Fruit fly (Drosophila melanogaster) whole organism, embryonic: ENCODE results near the gene Cbp20.

Experiments
- Abd-B ChIP-seq: fragments of 200-800 bp; sonication (Bioruptor generic); optimal IDR thresholded peaks from 2 replicates; lab custom pipeline; 2018; ENCODE audit warnings: missing biosample characterization, mild to moderate bottlenecking, missing genetic modification characterization, moderate library complexity
- Ada2b ChIP-seq: fragments of 200-800 bp; sonication (Bioruptor generic); IDR thresholded peaks from 2 replicates; pipeline ENCODE4 v1.3.6; 2022; ENCODE audit warnings: missing biosample characterization, missing genetic modification characterization
- Antp ChIP-seq: fragments of 200-800 bp; sonication (Bioruptor generic); optimal IDR thresholded peaks from 3 replicates; lab custom pipeline; 2016; ENCODE audit warnings: missing biosample characterization, missing genetic modification characterization
- Bteb2 ChIP-seq: fragments of 200-800 bp; sonication (Bioruptor generic); optimal IDR thresholded peaks from 2 replicates; lab custom pipeline; 2016; ENCODE audit warnings: missing biosample characterization, missing genetic modification characterization
- CG10543 ChIP-seq: fragments of 200-800 bp; sonication (Bioruptor generic); optimal IDR thresholded peaks from 3 replicates; lab custom pipeline; 2017; ENCODE audit warnings: missing biosample characterization, mild to moderate bottlenecking, missing genetic modification characterization, moderate library complexity
- CG11456 ChIP-seq: fragments of 200-800 bp; sonication (Bioruptor generic); IDR thresholded peaks from 3 replicates; pipeline ENCODE4 v1.3.6; 2022; ENCODE audit warnings: missing biosample characterization, missing genetic modification characterization
- CG11504 ChIP-seq: fragments of 200-800 bp; sonication (Bioruptor generic); optimal IDR thresholded peaks from 3 replicates; lab custom pipeline; 2019; ENCODE audit warnings: missing biosample characterization, mild to moderate bottlenecking, missing genetic modification characterization, moderate library complexity
- CG11560 ChIP-seq: fragments of 200-800 bp; sonication (Bioruptor generic); IDR thresholded peaks from 3 replicates; pipeline ENCODE4 v1.3.6; 2022; ENCODE audit warnings: missing biosample characterization, missing genetic modification characterization
- CG12299 ChIP-seq: fragments of 200-800 bp; sonication (Bioruptor generic); optimal IDR thresholded peaks from 2 replicates; lab custom pipeline; 2018; ENCODE audit warnings: missing biosample characterization, mild to moderate bottlenecking, missing genetic modification characterization
- CG15011 ChIP-seq: fragments of 200-800 bp; sonication (Bioruptor generic); optimal IDR thresholded peaks from 3 replicates; lab custom pipeline; 2018; ENCODE audit warnings: missing biosample characterization, mild to moderate bottlenecking, missing genetic modification characterization
- CG15514 ChIP-seq: fragments of 200-800 bp; sonication (Bioruptor generic); optimal IDR thresholded peaks from 3 replicates; lab custom pipeline; 2017; ENCODE audit warnings: missing biosample characterization, missing genetic modification characterization, mild to moderate bottlenecking, moderate library complexity, missing genetic modification reagents
- CG15601 ChIP-seq: fragments of 200-800 bp; sonication (Bioruptor generic); optimal IDR thresholded peaks from 3 replicates; lab custom pipeline; 2019; ENCODE audit warnings: missing biosample characterization, mild to moderate bottlenecking, missing genetic modification characterization, moderate library complexity
- CG1603 ChIP-seq: fragments of 200-800 bp; sonication (Bioruptor generic); optimal IDR thresholded peaks from 2 replicates; lab custom pipeline; 2019; ENCODE audit warnings: missing biosample characterization, mild to moderate bottlenecking, missing genetic modification characterization, moderate library complexity
- CG17361 ChIP-seq: fragments of 200-800 bp; sonication (Bioruptor generic); IDR thresholded peaks from 3 replicates; pipeline ENCODE4 v1.3.6; 2022; ENCODE audit warnings: missing biosample characterization, missing genetic modification characterization
- CG17385 ChIP-seq: fragments of 200-800 bp; sonication (Bioruptor generic); optimal IDR thresholded peaks from 3 replicates; lab custom pipeline; 2018; ENCODE audit warnings: missing biosample characterization, mild to moderate bottlenecking, missing genetic modification characterization
- CG18476 ChIP-seq: fragments of 200-800 bp; sonication (Bioruptor generic); optimal IDR thresholded peaks from 2 replicates; lab custom pipeline; 2016; ENCODE audit warnings: missing biosample characterization, mild to moderate bottlenecking, missing genetic modification characterization
- CG2116 ChIP-seq: fragments of 200-800 bp; sonication (Bioruptor generic); optimal IDR thresholded peaks from 3 replicates; lab custom pipeline; 2018; ENCODE audit warnings: missing biosample characterization, mild to moderate bottlenecking, missing genetic modification characterization
- CG2129 ChIP-seq: fragments of 200-800 bp; sonication (Bioruptor generic); IDR thresholded peaks from 2 replicates; pipeline ENCODE4 v1.3.6; 2022; ENCODE audit warnings: missing biosample characterization, missing genetic modification characterization; ENCODE audit not compliant: partially characterized antibody
- CG3163 ChIP-seq: fragments of 200-800 bp; sonication (Bioruptor generic); optimal IDR thresholded peaks from 3 replicates; lab custom pipeline; 2016; ENCODE audit warnings: missing biosample characterization, missing genetic modification characterization
- CG33557 ChIP-seq: fragments of 200-800 bp; sonication (Bioruptor generic); optimal IDR thresholded peaks from 2 replicates; lab custom pipeline; 2019; ENCODE audit warnings: missing biosample characterization, mild to moderate bottlenecking, missing genetic modification characterization, moderate library complexity
- CG4282 ChIP-seq: fragments of 200-800 bp; sonication (Bioruptor generic); optimal IDR thresholded peaks from 2 replicates; lab custom pipeline; 2016; ENCODE audit warnings: missing biosample characterization, missing genetic modification characterization
- CG4707 ChIP-seq: fragments of 200-800 bp; sonication (Bioruptor generic); optimal IDR thresholded peaks from 2 replicates; lab custom pipeline; 2018; ENCODE audit warnings: missing biosample characterization, mild to moderate bottlenecking, missing genetic modification characterization, moderate library complexity
- CG6765 ChIP-seq: fragments of 200-800 bp; sonication (Bioruptor generic); optimal IDR thresholded peaks from 3 replicates; lab custom pipeline; 2017; ENCODE audit warnings: missing biosample characterization, mild to moderate bottlenecking, missing genetic modification characterization
- CG8388 ChIP-seq: fragments of 200-800 bp; sonication (Bioruptor generic); optimal IDR thresholded peaks from 2 replicates; lab custom pipeline; 2019; ENCODE audit warnings: missing biosample characterization, mild to moderate bottlenecking, missing genetic modification characterization, moderate library complexity
- CG8478 ChIP-seq: fragments of >200 bp; optimal IDR thresholded peaks from 2 replicates; lab custom pipeline; 2018
- CG9817 ChIP-seq: fragments of 200-800 bp; sonication (Bioruptor generic); optimal IDR thresholded peaks from 2 replicates; lab custom pipeline; 2018; ENCODE audit warnings: missing biosample characterization, mild to moderate bottlenecking, missing genetic modification characterization, moderate library complexity
- Chrac-16 ChIP-seq: fragments of 200-800 bp; sonication (Bioruptor generic); optimal IDR thresholded peaks from 3 replicates; lab custom pipeline; 2016; ENCODE audit warnings: missing biosample characterization, missing genetic modification characterization
- Dref ChIP-seq: fragments of 200-800 bp; sonication (Bioruptor generic); IDR thresholded peaks from 2 replicates; pipeline ENCODE4 v1.3.6; 2022; ENCODE audit warnings: missing biosample characterization, missing genetic modification characterization
- Elba2 ChIP-seq: fragments of 200-800 bp; sonication (Bioruptor generic); optimal IDR thresholded peaks from 3 replicates; lab custom pipeline; 2016; ENCODE audit warnings: missing biosample characterization, missing genetic modification characterization
- Gug ChIP-seq: fragments of 200-800 bp; sonication (Bioruptor generic); IDR thresholded peaks from 4 replicates; pipeline ENCODE4 v1.3.6; 2022; ENCODE audit warnings: missing biosample characterization, missing genetic modification characterization
- H15 ChIP-seq: fragments of 200-800 bp; sonication (Bioruptor generic); IDR thresholded peaks from 3 replicates; pipeline ENCODE4 v1.3.6; 2022; ENCODE audit warnings: missing biosample characterization, missing genetic modification characterization
- HLH3B ChIP-seq: fragments of 200-800 bp; sonication (Bioruptor generic); IDR thresholded peaks from 2 replicates; pipeline ENCODE4 v1.3.6; 2022; ENCODE audit warnings: missing biosample characterization, missing genetic modification characterization
- HmgZ ChIP-seq: fragments of 200-800 bp; sonication (Bioruptor generic); optimal IDR thresholded peaks from 2 replicates; lab custom pipeline; 2018; ENCODE audit warnings: missing biosample characterization, mild to moderate bottlenecking, missing genetic modification characterization
- Hr39 ChIP-seq: fragments of >200 bp; optimal IDR thresholded peaks from 2 replicates; lab custom pipeline; 2017
- Lim3 ChIP-seq: fragments of 200-800 bp; sonication (Bioruptor generic); IDR thresholded peaks from 2 replicates; pipeline ENCODE4 v1.3.6; 2022; ENCODE audit warnings: missing biosample characterization, missing genetic modification characterization
- Med ChIP-seq: fragments of 200-800 bp; sonication (Bioruptor generic); peaks from one replicate; lab custom pipeline; 2016; ENCODE audit warnings: missing biosample characterization, missing genetic modification characterization, mild to moderate bottlenecking, inconsistent platforms, moderate library complexity
- NFAT ChIP-seq: fragments of 200-800 bp; sonication (Bioruptor generic); IDR thresholded peaks from 2 replicates; pipeline ENCODE4 v1.3.6; 2022; ENCODE audit warnings: missing biosample characterization, missing genetic modification characterization
- Xrp1 ChIP-seq: fragments of 200-800 bp; sonication (Bioruptor generic); IDR thresholded peaks from 2 replicates; pipeline ENCODE4 v1.3.6; 2022; ENCODE audit warnings: missing biosample characterization, missing genetic modification characterization
- aop ChIP-seq: fragments of 200-800 bp; sonication (Bioruptor generic); IDR thresholded peaks from 2 replicates; pipeline ENCODE4 v1.3.6; 2022; ENCODE audit warnings: missing biosample characterization, missing genetic modification characterization
- ase ChIP-seq: fragments of 200-800 bp; sonication (Bioruptor generic); IDR thresholded peaks from 3 replicates; pipeline ENCODE4 v1.3.6; 2022; ENCODE audit warnings: missing biosample characterization, missing genetic modification characterization
- chif ChIP-seq, 2 experiments: fragments of 200-800 bp; sonication (Bioruptor generic); optimal IDR thresholded peaks; 3 replicates each; lab custom pipeline; 2016; ENCODE audit warnings: missing biosample characterization in 2 of 2, missing genetic modification characterization in 2 of 2
- crc ChIP-seq: fragments of 200-800 bp; sonication (Bioruptor generic); optimal IDR thresholded peaks from 2 replicates; lab custom pipeline; 2016; ENCODE audit warnings: missing biosample characterization, missing genetic modification characterization
- dpn ChIP-seq, 2 experiments: fragments of 200-800 bp; sonication (Bioruptor generic); optimal IDR thresholded peaks; 3 replicates each; lab custom pipeline; 2016; ENCODE audit warnings: missing biosample characterization in 2 of 2, missing genetic modification characterization in 2 of 2
- en ChIP-seq: fragments of 200-800 bp; sonication (Bioruptor generic); optimal IDR thresholded peaks from 2 replicates; lab custom pipeline; 2016; ENCODE audit warnings: missing biosample characterization, missing genetic modification characterization
- eve ChIP-seq, 2 experiments: fragments of >200 bp; optimal IDR thresholded peaks; 2 replicates each; lab custom pipeline; 2017; ENCODE audit warnings: missing biosample characterization in 2 of 2, missing genetic modification characterization in 2 of 2
- hb ChIP-seq: fragments of 200-800 bp; sonication (Bioruptor generic); IDR thresholded peaks from 3 replicates; pipeline ENCODE4 v1.3.6; 2022; ENCODE audit warnings: missing biosample characterization, missing genetic modification characterization; ENCODE audit not compliant: partially characterized antibody
- onecut ChIP-seq: fragments of 200-800 bp; sonication (Bioruptor generic); IDR thresholded peaks from 2 replicates; pipeline ENCODE4 v1.3.6; 2022; ENCODE audit warnings: missing biosample characterization, missing genetic modification characterization
- phol ChIP-seq: fragments of 200-800 bp; sonication (Bioruptor generic); optimal IDR thresholded peaks from 3 replicates; lab custom pipeline; 2018; ENCODE audit warnings: missing biosample characterization, mild to moderate bottlenecking, missing genetic modification characterization, moderate library complexity
- pnt ChIP-seq: fragments of 200-800 bp; sonication (Bioruptor generic); optimal IDR thresholded peaks from 3 replicates; lab custom pipeline; 2016; ENCODE audit warnings: missing biosample characterization, missing genetic modification characterization
- sima ChIP-seq: fragments of 200-800 bp; sonication (Bioruptor generic); optimal IDR thresholded peaks from 2 replicates; lab custom pipeline; 2016; ENCODE audit warnings: missing biosample characterization, missing genetic modification characterization
- stwl ChIP-seq: fragments of 200-800 bp; sonication (Bioruptor generic); optimal IDR thresholded peaks from 3 replicates; lab custom pipeline; 2018; ENCODE audit warnings: missing biosample characterization, mild to moderate bottlenecking, missing genetic modification characterization, moderate library complexity
- tio ChIP-seq: fragments of 200-800 bp; sonication (Bioruptor generic); optimal IDR thresholded peaks from 2 replicates; lab custom pipeline; 2017; ENCODE audit warnings: missing biosample characterization, missing genetic modification characterization, inconsistent platforms
- zfh2 ChIP-seq: fragments of 200-800 bp; sonication (Bioruptor generic); optimal IDR thresholded peaks from 2 replicates; lab custom pipeline; 2016; ENCODE audit warnings: missing biosample characterization, missing genetic modification characterization

Gene Cbp20

DNA sequence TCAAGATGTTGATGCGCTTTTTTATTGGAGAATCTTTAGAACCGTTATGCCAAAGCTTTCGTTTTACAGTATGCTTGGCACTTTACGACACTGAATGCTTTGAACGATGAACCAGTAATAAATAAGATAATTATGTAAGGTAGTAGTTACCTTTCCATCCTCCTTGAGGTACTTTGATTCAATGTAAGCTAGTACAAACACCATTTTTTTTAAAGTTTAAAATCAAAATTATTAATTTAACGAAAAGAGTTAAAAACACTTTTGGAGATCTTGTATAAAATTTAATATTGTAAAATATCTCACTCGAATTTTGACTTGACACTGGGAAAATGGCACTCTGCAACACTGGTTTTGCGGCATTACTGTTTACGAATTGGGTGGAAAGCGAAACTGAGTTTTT, 20.9 kb downstream of the Cbp20 start, which contains the start of the genes Arp5 and CG7208 (continued):
- no peak for TF ChIP-seq Dref (GFP tag; lab: Robert Waterston, UW)
- TF ChIP-seq CG33557 (GFP tag; lab: Kevin White, UChicago): peak; percentile 19
- no peak for TF ChIP-seq CG4282 (GFP tag; lab: Kevin White, UChicago)
- TF ChIP-seq zfh2: peak; percentile 63
- TF ChIP-seq CG4707 (GFP tag; lab: Kevin White, UChicago): no peak
- peak; percentile 35 for TF ChIP-seq CG2116 (GFP tag; lab: Kevin White, UChicago)
- peak; percentile 59 for TF ChIP-seq NFAT
- peak; percentile 95 for TF ChIP-seq stwl
- no peak for TF ChIP-seq eve (GFP tag; optimal IDR thresholded peaks at IDR 0.05; lab: Kevin White, UChicago)
- peak; percentile 50; the same call in 2 of the 4 replicates for TF ChIP-seq Gug (GFP tag; lab: Robert Waterston, UW)
- TF ChIP-seq CG1603 (tag; lab: Kevin White, UChicago): no peak
- TF ChIP-seq HLH3B (GFP tag; lab: Robert Waterston, UW): no peak
- TF ChIP-seq CG18476 (GFP tag; lab: Kevin White, UChicago): peak; percentile 63
- TF ChIP-seq CG11456 (GFP tag; lab: Robert Waterston, UW): 0 out of 3 replicates have a peak, but pooled peaks have one; percentile 59
- peak; percentile 34 for TF ChIP-seq CG6765 (GFP tag; lab: Kevin White, UChicago)
- no peak; the same call in 2 of the 3 replicates for TF ChIP-seq CG11560
- TF ChIP-seq CG17385 (GFP tag; lab: Kevin White, UChicago): peak; percentile 63
- TF ChIP-seq CG9817 (tag; lab: Kevin White, UChicago): peak; percentile 63
- peak; percentile 67 for TF ChIP-seq CG17361 (GFP tag; lab: Robert Waterston, UW)
- no peak for TF ChIP-seq hb (GFP tag; lab: Robert Waterston, UW)
- TF ChIP-seq HmgZ (tag; lab: Kevin White, UChicago): peak; percentile 80
- TF ChIP-seq crc (GFP tag; lab: Kevin White, UChicago): peak; percentile 40
- peak; percentile 36; the same call in 1 of the 2 replicates for TF ChIP-seq Ada2b (GFP tag; lab: Robert Waterston, UW)
- TF ChIP-seq pnt: peak; percentile 18
- peak; percentile 40 to 61 for TF ChIP-seq chif (GFP tag; optimal IDR thresholded peaks at IDR 0.05; lab: Kevin White, UChicago)
- TF ChIP-seq CG15011 (GFP tag; lab: Kevin White, UChicago): no peak
- TF ChIP-seq Bteb2 (GFP tag; lab: Kevin White, UChicago): peak; percentile 72
- peak; percentile 23 for TF ChIP-seq CG3163 (GFP tag; lab: Kevin White, UChicago)
- TF ChIP-seq Hr39 (lab: Kevin White, UChicago): no peak
- TF ChIP-seq Abd-B: peak; percentile 85
- TF ChIP-seq CG15514 (GFP tag; lab: Kevin White, UChicago): peak; percentile 98
- TF ChIP-seq Med (GFP tag; lab: Kevin White, UChicago): peak; percentile 88
- TF ChIP-seq H15 (GFP tag; lab: Robert Waterston, UW): peak; percentile 54; the same call in 2 of the 3 replicates
- peak; percentile 78 for TF ChIP-seq Chrac-16 (GFP tag; lab: Kevin White, UChicago)
- TF ChIP-seq dpn (GFP tag; optimal IDR thresholded peaks at IDR 0.05; lab: Kevin White, UChicago): peak; percentile 72 to 85
- TF ChIP-seq phol (tag; lab: Kevin White, UChicago): peak; percentile 81
- peak; percentile 52 for TF ChIP-seq CG8388 (GFP tag; lab: Kevin White, UChicago)
- TF ChIP-seq CG2129: no peak

DNA sequence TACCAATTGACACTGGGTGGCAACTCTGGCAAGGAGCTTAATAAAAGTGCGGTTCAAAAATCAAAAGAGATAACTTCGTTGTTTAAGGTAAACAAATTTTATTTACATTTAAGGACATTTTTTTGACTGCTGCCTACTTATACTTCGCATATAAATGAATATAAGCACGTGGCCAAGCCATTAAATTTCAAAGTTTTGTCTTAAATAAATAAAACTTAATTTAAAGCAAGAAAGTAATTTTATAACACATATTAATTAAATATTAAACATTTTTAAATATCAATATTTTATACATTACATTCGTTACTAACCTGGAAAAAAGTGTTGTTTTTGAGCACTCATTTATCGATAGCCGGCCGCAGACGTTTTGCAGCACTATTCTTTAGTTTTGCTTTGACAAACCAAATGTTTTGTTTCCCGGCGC, 24.3 kb downstream of the Cbp20 start, which contains the start of the genes CG12321 and MED17:
Gene CG12321, minus strand, starts transcription at position 6 of the 424 bp plus-strand sequence.
Gene MED17, plus strand, starts transcription at position 371 of the 424 bp plus-strand sequence.
- TF ChIP-seq CG15601 (tag; lab: Kevin White, UChicago) (peak; percentile 81), CG12299 (peak; percentile 68), onecut (GFP tag; lab: Robert Waterston, UW) (peak; percentile 64), Elba2 (GFP tag; lab: Kevin White, UChicago) (peak; percentile 55), Antp (GFP tag; lab: Kevin White, UChicago) (peak; percentile 19), Xrp1 (GFP tag; lab: Robert Waterston, UW) (peak; percentile 92), sima (GFP tag; lab: Kevin White, UChicago) (no peak), CG11504 (tag; lab: Kevin White, UChicago) (peak; percentile 87), tio (GFP tag; lab: Kevin White, UChicago) (peak; percentile 90), CG8478 (lab: Kevin White, UChicago) (no peak), CG10543 (peak; percentile 85), Lim3 (GFP tag; lab: Robert Waterston, UW) (peak; percentile 64; the same call in 1 of the 2 replicates), en (no peak), aop (GFP tag; lab: Robert Waterston, UW) (no peak), ase (GFP tag; lab: Robert Waterston, UW) (peak; percentile 85)
